Worm (Caenorhabditis elegans) whole organism, midembryonic: ENCODE data around the gene fbxb-35.

ENCODE experiments used
- T22C8.4 ChIP-seq: fragments of 200-800 bp; sonication (Bioruptor generic); IDR thresholded peaks from 2 replicates; pipeline ENCODE4 v1.3.6; 2022; ENCODE audit warnings: missing genetic modification characterization, missing compliant biosample characterization
- cog-1 ChIP-seq: sonication (generic microtip); optimal IDR thresholded peaks from 2 replicates; lab custom pipeline; 2016; ENCODE audit warnings: missing genetic modification characterization, missing compliant biosample characterization
- flt-1 ChIP-seq: fragments of 200-800 bp; sonication (Bioruptor generic); IDR thresholded peaks from 2 replicates; pipeline ENCODE4 v1.3.6; 2022; ENCODE audit warnings: missing genetic modification characterization, missing compliant biosample characterization
- ref-1 ChIP-seq: fragments of 200-800 bp; sonication (Bioruptor generic); conservative IDR thresholded peaks from 2 replicates; pipeline ENCODE4 v1.3.6; 2022; ENCODE audit warnings: missing genetic modification reagents, missing genetic modification characterization, missing compliant biosample characterization
- tab-1 ChIP-seq: fragments of 200-800 bp; sonication (Bioruptor generic); IDR thresholded peaks from 2 replicates; pipeline ENCODE4 v1.3.6; 2022; ENCODE audit warnings: missing genetic modification characterization, missing compliant biosample characterization
- ztf-23 ChIP-seq: fragments of 200-800 bp; sonication (Bioruptor generic); IDR thresholded peaks from 2 replicates; pipeline ENCODE4 v1.3.6; 2022; ENCODE audit warnings: missing genetic modification reagents, missing genetic modification characterization, missing compliant biosample characterization
- ztf-29 ChIP-seq: fragments of 200-800 bp; sonication (Bioruptor generic); IDR thresholded peaks from 2 replicates; pipeline ENCODE4 v1.3.6; 2022; ENCODE audit warnings: missing genetic modification reagents, missing genetic modification characterization, missing compliant biosample characterization

DNA sequence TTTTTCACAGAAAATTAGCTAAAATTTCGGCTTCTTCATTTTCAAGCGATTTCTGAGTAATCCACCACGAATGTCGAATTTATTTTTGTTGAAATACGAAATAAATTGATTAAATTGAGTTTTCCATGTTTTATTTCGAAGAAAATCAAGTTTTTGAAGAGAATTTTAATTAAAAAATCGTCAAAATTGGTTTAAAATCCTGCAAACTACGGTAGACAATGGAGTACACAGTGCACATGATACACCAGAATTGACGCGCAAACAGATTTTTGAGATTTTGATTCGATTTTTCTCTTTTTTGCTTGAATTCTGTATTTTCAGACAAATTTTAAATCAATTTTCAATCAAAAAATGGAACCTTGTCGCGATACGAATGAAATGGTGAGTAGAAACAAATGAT is 18.2 kb upstream of the fbxb-35 start, which contains the start of gene F59H6.14:
- TF ChIP-seq ztf-29 (GFP tag; lab: Robert Waterston, UW), result no peak
- TF ChIP-seq flt-1, result no peak
- TF ChIP-seq tab-1 (GFP tag; lab: Robert Waterston, UW), result no peak
- TF ChIP-seq T22C8.4 (GFP tag; lab: Robert Waterston, UW), result no peak
- no peak for TF ChIP-seq ref-1 (GFP tag; lab: Robert Waterston, UW)
- no peak for TF ChIP-seq cog-1 (tag; lab: Kevin White, UChicago)
- TF ChIP-seq ztf-23, result no peak
